Worm (Caenorhabditis elegans): Measurements from ENCODE around the gene srr-10.

srr-10 gene

DNA sequence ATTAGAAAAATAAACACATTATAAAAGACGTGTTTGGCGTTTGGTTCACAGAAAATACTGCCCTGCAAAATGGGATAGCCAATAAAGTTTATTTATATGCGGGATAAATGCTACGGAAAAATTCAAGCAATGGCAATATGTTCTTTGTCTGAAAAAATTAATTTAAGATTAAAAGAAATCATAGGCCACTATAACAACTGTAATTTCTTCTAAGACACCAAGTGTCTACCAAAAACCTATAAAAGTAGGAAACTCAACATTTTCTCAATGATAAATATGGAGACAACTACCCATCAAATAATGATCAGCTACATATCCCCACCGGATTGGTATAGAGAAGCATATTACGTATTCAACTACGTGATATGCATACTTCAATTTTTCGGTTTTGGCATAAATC is 30.1 kb upstream of the srr-10 start, which contains the start of gene srw-3:
Gene srw-3 (plus strand): TSS at position 301 of the 400 bp plus-strand sequence.
- TF ChIP-seq nhr-77 (tag; optimal IDR thresholded peaks at IDR 0.05): no peak
- no peak for TF ChIP-seq nhr-12 (tag; optimal IDR thresholded peaks at IDR 0.05)
- no peak for TF ChIP-seq mdl-1 (tag; optimal IDR thresholded peaks at IDR 0.05)
- TF ChIP-seq nhr-25 (tag; optimal IDR thresholded peaks at IDR 0.05): no peak
- no peak for TF ChIP-seq ceh-16 (tag; optimal IDR thresholded peaks at IDR 0.05)
- TF ChIP-seq dmd-4 (tag; optimal IDR thresholded peaks at IDR 0.05): no peak
- TF ChIP-seq ama-1 (optimal IDR thresholded peaks at IDR 0.05): no peak
- no peak for TF ChIP-seq peb-1 (tag; optimal IDR thresholded peaks at IDR 0.05)
- no peak for TF ChIP-seq ztf-4 (tag; optimal IDR thresholded peaks at IDR 0.05)
- TF ChIP-seq ceh-82 (tag; optimal IDR thresholded peaks at IDR 0.05): no peak
- TF ChIP-seq nhr-237 (tag; optimal IDR thresholded peaks at IDR 0.05): no peak

DNA sequence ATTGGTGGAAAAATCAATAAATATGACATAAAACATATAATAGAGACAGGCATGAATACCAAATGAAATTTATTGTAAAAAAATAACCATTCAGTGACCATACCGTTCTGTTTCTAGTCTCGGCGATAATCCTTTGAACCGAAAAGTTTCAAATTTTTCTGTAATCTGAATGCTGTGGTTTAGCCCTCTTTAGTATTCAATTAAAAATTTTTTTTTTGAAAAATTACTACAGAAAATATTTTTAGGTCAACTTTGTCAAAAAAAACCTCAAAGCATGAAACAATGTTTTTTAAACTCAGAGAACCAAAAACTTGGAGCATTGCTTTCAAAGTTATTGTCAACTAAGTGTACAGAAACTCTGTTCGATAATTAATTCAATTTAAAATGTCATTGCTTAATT is 26.9 kb upstream of the srr-10 start, which contains the start of gene ZK105.11:
Gene ZK105.11 (minus strand): TSS at position 101 of the 400 bp plus-strand sequence.
- no peak for TF ChIP-seq mdl-1 (tag; optimal IDR thresholded peaks at IDR 0.05)
- no peak for TF ChIP-seq unc-62 (GFP tag; optimal IDR thresholded peaks at IDR 0.05)
- TF ChIP-seq nhr-12 (tag; optimal IDR thresholded peaks at IDR 0.05): no peak
- TF ChIP-seq nhr-237 (tag; optimal IDR thresholded peaks at IDR 0.05): no peak
- no peak for TF ChIP-seq nhr-11 (tag; optimal IDR thresholded peaks at IDR 0.05)
- TF ChIP-seq elt-1 (tag; optimal IDR thresholded peaks at IDR 0.05): no peak
- no peak for TF ChIP-seq lsy-2 (tag; optimal IDR thresholded peaks at IDR 0.05)
- no peak for TF ChIP-seq ztf-1 (GFP tag; conservative IDR thresholded peaks at IDR 0.05)
- no peak for TF ChIP-seq F13H6.1 (tag; optimal IDR thresholded peaks at IDR 0.05)
- TF ChIP-seq C34F6.9 (tag; optimal IDR thresholded peaks at IDR 0.05): no peak
- no peak for TF ChIP-seq ztf-4 (tag; optimal IDR thresholded peaks at IDR 0.05)
- TF ChIP-seq nhr-10 (tag; optimal IDR thresholded peaks at IDR 0.05): no peak
- TF ChIP-seq crh-2 (tag; optimal IDR thresholded peaks at IDR 0.05): no peak
- TF ChIP-seq Y55F3AM.14 (GFP tag; optimal IDR thresholded peaks at IDR 0.05): no peak

DNA sequence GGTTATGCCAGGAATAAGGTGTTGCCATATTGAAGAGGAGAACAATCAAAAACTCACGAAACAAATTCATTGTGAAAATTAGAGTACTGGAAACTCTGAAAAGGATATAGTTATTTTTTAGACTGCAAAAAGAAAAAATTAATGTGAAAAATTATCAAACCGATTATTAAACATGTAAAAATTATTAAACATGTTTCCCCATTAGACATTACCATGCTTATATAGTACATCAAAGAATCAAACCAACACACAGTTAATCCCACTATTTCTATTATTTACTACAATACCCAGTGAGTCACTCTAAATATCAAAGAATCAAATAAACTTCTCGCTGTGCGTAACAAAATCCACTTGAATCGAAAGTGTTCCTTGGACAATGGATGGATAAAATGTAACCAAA is 22.3 kb upstream of the srr-10 start, which contains the start of gene ZK105.13:
Gene ZK105.13 (minus strand): TSS at position 101 of the 400 bp plus-strand sequence.
- TF ChIP-seq unc-55 (GFP tag; optimal IDR thresholded peaks at IDR 0.05) (no peak), ztf-11 (tag; optimal IDR thresholded peaks at IDR 0.05) (no peak), lin-11 (tag; optimal IDR thresholded peaks at IDR 0.05) (no peak)

DNA sequence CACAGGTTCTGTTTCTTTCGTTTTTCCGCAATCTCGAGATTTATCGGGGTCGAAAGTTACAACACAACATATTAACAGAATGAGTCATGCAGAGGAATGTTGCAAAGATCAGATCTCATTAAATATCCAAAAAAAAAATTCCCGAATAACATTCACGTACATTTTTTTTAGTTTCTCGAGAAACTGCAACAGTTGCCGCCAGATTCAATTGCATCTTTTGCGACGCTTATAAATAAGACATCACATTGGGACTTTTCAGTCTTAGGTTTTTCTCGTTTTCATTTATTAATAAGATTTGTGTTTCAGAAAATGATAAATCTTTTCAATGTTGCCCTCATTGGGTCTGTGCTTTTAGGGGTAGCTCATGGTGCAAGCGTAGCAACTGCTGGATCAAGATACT is 21.7 kb upstream of the srr-10 start, which contains the start of gene ZK105.1:
Gene ZK105.1 (plus strand): TSS at position 301 of the 400 bp plus-strand sequence.
- no peak for TF ChIP-seq lin-13 (GFP tag; optimal IDR thresholded peaks at IDR 0.05)
- TF ChIP-seq nhr-23 (tag; optimal IDR thresholded peaks at IDR 0.05): no peak
- no peak for TF ChIP-seq sma-9 (GFP tag; optimal IDR thresholded peaks at IDR 0.05)
- no peak for TF ChIP-seq sma-9 (tag; optimal IDR thresholded peaks at IDR 0.05)
- TF ChIP-seq peb-1 (tag; optimal IDR thresholded peaks at IDR 0.05): no peak
- TF ChIP-seq nhr-11 (tag; optimal IDR thresholded peaks at IDR 0.05): no peak
- TF ChIP-seq alr-1 (tag; optimal IDR thresholded peaks at IDR 0.05): no peak
- no peak for TF ChIP-seq ama-1 (optimal IDR thresholded peaks at IDR 0.05)
- TF ChIP-seq ZK546.5 (tag; optimal IDR thresholded peaks at IDR 0.05): no peak
- no peak for TF ChIP-seq mab-5 (tag; optimal IDR thresholded peaks at IDR 0.05)
- no peak for TF ChIP-seq lin-11 (tag; optimal IDR thresholded peaks at IDR 0.05)
- TF ChIP-seq crh-2 (tag; optimal IDR thresholded peaks at IDR 0.05): no peak
- no peak for TF ChIP-seq nhr-25 (tag; optimal IDR thresholded peaks at IDR 0.05)
- no peak for TF ChIP-seq unc-55 (GFP tag; optimal IDR thresholded peaks at IDR 0.05)
- TF ChIP-seq mdl-1 (tag; optimal IDR thresholded peaks at IDR 0.05): no peak
- TF ChIP-seq unc-62 (GFP tag; optimal IDR thresholded peaks at IDR 0.05): no peak
- no peak for TF ChIP-seq nhr-237 (tag; optimal IDR thresholded peaks at IDR 0.05)
- no peak for TF ChIP-seq nhr-77 (tag; optimal IDR thresholded peaks at IDR 0.05)
- no peak for TF ChIP-seq nhr-10 (tag; optimal IDR thresholded peaks at IDR 0.05)
- no peak for TF ChIP-seq ztf-4 (tag; optimal IDR thresholded peaks at IDR 0.05)

DNA sequence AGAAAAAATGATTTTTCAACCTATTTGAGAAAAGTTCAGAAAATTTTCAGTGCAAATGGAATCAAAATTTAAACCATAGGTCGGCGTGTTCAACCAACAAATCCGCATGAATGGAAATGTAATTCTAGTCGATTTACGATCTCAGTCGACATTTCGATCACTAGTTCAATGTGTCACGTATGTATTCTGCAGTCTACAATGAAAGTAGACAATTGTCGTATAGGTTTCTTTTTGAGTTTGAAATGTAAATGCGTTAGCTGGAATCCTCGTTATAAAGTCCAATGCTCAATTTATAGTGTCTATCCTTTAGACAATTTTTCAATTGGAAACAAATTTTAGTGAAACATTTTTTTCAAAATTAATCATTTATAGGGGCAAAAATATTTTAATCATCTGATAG is 19.4 kb upstream of the srr-10 start, which contains the start of gene ZK105.12:
Gene ZK105.12 (minus strand): TSS at position 101 of the 400 bp plus-strand sequence.
- TF ChIP-seq mab-5 (tag; optimal IDR thresholded peaks at IDR 0.05) (no peak), ceh-82 (tag; optimal IDR thresholded peaks at IDR 0.05) (no peak), sma-3 (GFP tag; optimal IDR thresholded peaks at IDR 0.05) (no peak), mdl-1 (tag; optimal IDR thresholded peaks at IDR 0.05) (no peak), Y55F3AM.14 (GFP tag; optimal IDR thresholded peaks at IDR 0.05) (no peak), lin-13 (GFP tag; optimal IDR thresholded peaks at IDR 0.05) (no peak), peb-1 (tag; optimal IDR thresholded peaks at IDR 0.05) (no peak), aly-2 (tag; optimal IDR thresholded peaks at IDR 0.05) (no peak), ama-1 (optimal IDR thresholded peaks at IDR 0.05) (no peak), crh-2 (tag; optimal IDR thresholded peaks at IDR 0.05) (no peak), sma-9 (GFP tag; optimal IDR thresholded peaks at IDR 0.05) (no peak), sma-9 (tag; optimal IDR thresholded peaks at IDR 0.05) (no peak), R02D3.7 (tag; optimal IDR thresholded peaks at IDR 0.05) (no peak), ztf-1 (GFP tag; conservative IDR thresholded peaks at IDR 0.05) (no peak), lsy-2 (tag; optimal IDR thresholded peaks at IDR 0.05) (no peak), nhr-12 (tag; optimal IDR thresholded peaks at IDR 0.05) (no peak)

Measured in whole organism, L2 larva.